Worm (Caenorhabditis elegans): ENCODE results near the gene srv-31.

DNA sequence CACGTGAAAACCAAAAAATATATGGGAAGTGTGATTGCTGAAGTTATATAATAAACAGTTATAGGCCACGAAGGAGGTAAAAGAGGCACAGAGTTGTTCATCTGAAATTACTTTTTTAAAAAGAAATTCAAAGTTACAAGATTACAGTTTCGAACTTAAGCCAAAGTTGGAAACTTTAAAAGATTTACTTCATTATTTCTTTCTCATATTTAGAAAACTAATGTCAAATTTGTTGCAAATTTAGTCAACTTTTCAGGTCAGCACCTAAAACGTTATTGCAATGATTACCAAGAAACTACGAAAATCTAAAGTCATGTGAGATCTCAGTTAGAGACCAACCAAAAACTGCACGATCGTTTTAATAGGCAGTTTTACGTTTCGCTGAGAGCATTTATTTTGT, 31.8 kb upstream of the srv-31 start, which contains the start of gene srv-25:
- no peak for TF ChIP-seq mxl-1 (tag; optimal IDR thresholded peaks at IDR 0.05)
- TF ChIP-seq hrde-1 (tag; optimal IDR thresholded peaks at IDR 0.05; ENCODE audit: borderline replicate concordance), result no peak
- TF ChIP-seq unc-62 (GFP tag; optimal IDR thresholded peaks at IDR 0.05), result no peak
- TF ChIP-seq F55B11.4 (tag; optimal IDR thresholded peaks at IDR 0.05; ENCODE audit: borderline replicate concordance, insufficient read depth), result no peak
- TF ChIP-seq ztf-6 (GFP tag; IDR thresholded peaks at IDR 0.05), result no peak
- TF ChIP-seq madf-8 (GFP tag; conservative IDR thresholded peaks at IDR 0.05), result no peak
- no peak for TF ChIP-seq sea-2 (GFP tag; IDR thresholded peaks at IDR 0.05)
- TF ChIP-seq snpc-4 (GFP tag; optimal IDR thresholded peaks at IDR 0.05), result no peak
- TF ChIP-seq snpc-4 (tag; optimal IDR thresholded peaks at IDR 0.05), result no peak
- TF ChIP-seq tbp1 (GFP tag; optimal IDR thresholded peaks at IDR 0.05), result no peak
- TF ChIP-seq akir-1 (GFP tag; optimal IDR thresholded peaks at IDR 0.05), result no peak
- no peak for TF ChIP-seq snpc-1.3 (tag; optimal IDR thresholded peaks at IDR 0.05; ENCODE audit: insufficient read depth)
- TF ChIP-seq pha-4 (tag; optimal IDR thresholded peaks at IDR 0.05), result no peak
